Fruit fly (Drosophila melanogaster) whole organism, embryonic: Measurements from ENCODE around the gene CG34298.

Source experiments
- CG1024 ChIP-seq: fragments of 200-800 bp; sonication (Bioruptor generic); IDR thresholded peaks from 2 replicates; pipeline ENCODE4 v1.3.6; 2022; ENCODE audit warnings: missing biosample characterization, missing genetic modification characterization
- CG10366 ChIP-seq: fragments of 200-800 bp; sonication (Bioruptor generic); IDR thresholded peaks from 2 replicates; pipeline ENCODE4 v1.3.6; 2022; ENCODE audit warnings: missing biosample characterization, missing genetic modification characterization
- CG10979 ChIP-seq: fragments of 200-800 bp; sonication (Bioruptor generic); optimal IDR thresholded peaks from 2 replicates; lab custom pipeline; 2018; ENCODE audit warnings: missing biosample characterization, mild to moderate bottlenecking, missing genetic modification characterization, moderate library complexity
- CG12071 ChIP-seq: fragments of 200-800 bp; sonication (Bioruptor generic); optimal IDR thresholded peaks from 3 replicates; lab custom pipeline; 2018; ENCODE audit warnings: missing biosample characterization, mild to moderate bottlenecking, missing genetic modification characterization
- CG12236 ChIP-seq: fragments of 200-800 bp; sonication (Bioruptor generic); optimal IDR thresholded peaks from 2 replicates; lab custom pipeline; 2016; ENCODE audit warnings: missing biosample characterization, missing genetic modification characterization
- CG12391 ChIP-seq: fragments of 200-800 bp; sonication (Bioruptor generic); optimal IDR thresholded peaks from 3 replicates; lab custom pipeline; 2018; ENCODE audit warnings: missing biosample characterization, mild to moderate bottlenecking, missing genetic modification characterization, moderate library complexity
- CG14014 ChIP-seq: fragments of 200-800 bp; sonication (Bioruptor generic); IDR thresholded peaks from 2 replicates; pipeline ENCODE4 v1.3.6; 2022; ENCODE audit warnings: missing biosample characterization, missing genetic modification characterization
- CG15269 ChIP-seq: fragments of 200-800 bp; sonication (Bioruptor generic); optimal IDR thresholded peaks from 2 replicates; lab custom pipeline; 2018; ENCODE audit warnings: missing biosample characterization, mild to moderate bottlenecking, missing genetic modification characterization, moderate library complexity
- CG16779 ChIP-seq: fragments of 200-800 bp; sonication (Bioruptor generic); IDR thresholded peaks from 2 replicates; pipeline ENCODE4 v1.3.6; 2022; ENCODE audit warnings: missing biosample characterization, missing genetic modification characterization
- CG17359 ChIP-seq: fragments of 200-800 bp; sonication (Bioruptor generic); optimal IDR thresholded peaks from 3 replicates; lab custom pipeline; 2018; ENCODE audit warnings: missing biosample characterization, mild to moderate bottlenecking, missing genetic modification characterization, moderate library complexity
- CG17361 ChIP-seq: fragments of 200-800 bp; sonication (Bioruptor generic); IDR thresholded peaks from 3 replicates; pipeline ENCODE4 v1.3.6; 2022; ENCODE audit warnings: missing biosample characterization, missing genetic modification characterization
- CG31365 ChIP-seq: fragments of 200-800 bp; sonication (Bioruptor generic); optimal IDR thresholded peaks from 2 replicates; lab custom pipeline; 2018; ENCODE audit warnings: missing biosample characterization, mild to moderate bottlenecking, missing genetic modification characterization
- CG8924 ChIP-seq: fragments of 200-800 bp; optimal IDR thresholded peaks from 3 replicates; lab custom pipeline; 2019; ENCODE audit warnings: missing biosample characterization, mild to moderate bottlenecking, missing genetic modification characterization, moderate library complexity
- CG9797 ChIP-seq: fragments of 200-800 bp; sonication (Bioruptor generic); optimal IDR thresholded peaks from 3 replicates; lab custom pipeline; 2018; ENCODE audit warnings: missing biosample characterization, mild to moderate bottlenecking, missing genetic modification characterization
- D ChIP-seq, 2 experiments: fragments of 200-800 bp in 1 of 2; fragments of >200 bp in 1 of 2; sonication (Bioruptor generic) in 1 of 2; optimal IDR thresholded peaks; 2 replicates in 1 of 2; 3 replicates in 1 of 2; lab custom pipeline; 2017; ENCODE audit warnings: mild to moderate bottlenecking in 1 of 2, missing biosample characterization in 1 of 2, missing genetic modification characterization in 1 of 2, missing genetic modification reagents in 1 of 2
- Dbx ChIP-seq: fragments of 200-800 bp; sonication (Bioruptor generic); IDR thresholded peaks from 3 replicates; pipeline ENCODE4 v1.3.6; 2022; ENCODE audit warnings: missing biosample characterization, missing genetic modification characterization
- Dref ChIP-seq: fragments of 200-800 bp; sonication (Bioruptor generic); IDR thresholded peaks from 2 replicates; pipeline ENCODE4 v1.3.6; 2022; ENCODE audit warnings: missing biosample characterization, missing genetic modification characterization
- Drgx ChIP-seq: fragments of 200-800 bp; sonication (Bioruptor generic); IDR thresholded peaks from 2 replicates; pipeline ENCODE4 v1.3.6; 2022; ENCODE audit warnings: missing biosample characterization, missing genetic modification characterization
- Ets97D ChIP-seq: fragments of 200-800 bp; sonication (Bioruptor generic); optimal IDR thresholded peaks from 3 replicates; lab custom pipeline; 2016; ENCODE audit warnings: missing biosample characterization, missing genetic modification characterization
- Hand ChIP-seq: fragments of 200-800 bp; sonication (Bioruptor generic); optimal IDR thresholded peaks from 2 replicates; lab custom pipeline; 2017; ENCODE audit warnings: mild to moderate bottlenecking, missing biosample characterization, missing genetic modification reagents, missing genetic modification characterization
- HmgD ChIP-seq: fragments of 200-800 bp; sonication (Bioruptor generic); optimal IDR thresholded peaks from 3 replicates; lab custom pipeline; 2016; ENCODE audit warnings: missing biosample characterization, missing genetic modification characterization
- Oli ChIP-seq: fragments of 200-800 bp; sonication (Bioruptor generic); optimal IDR thresholded peaks from 2 replicates; lab custom pipeline; 2018; ENCODE audit warnings: missing biosample characterization, mild to moderate bottlenecking, missing genetic modification characterization, moderate library complexity
- PHDP ChIP-seq: fragments of 200-800 bp; sonication (Bioruptor generic); optimal IDR thresholded peaks from 3 replicates; lab custom pipeline; 2018; ENCODE audit warnings: missing biosample characterization, mild to moderate bottlenecking, missing genetic modification characterization, moderate library complexity
- Side ChIP-seq: fragments of 200-800 bp; sonication (Bioruptor generic); optimal IDR thresholded peaks from 2 replicates; lab custom pipeline; 2016; ENCODE audit warnings: missing biosample characterization, missing genetic modification characterization
- Tbp ChIP-seq: fragments of >200 bp; optimal IDR thresholded peaks from 2 replicates; lab custom pipeline; 2018; ENCODE audit warnings: missing biosample characterization, missing genetic modification characterization
- aop ChIP-seq: fragments of 200-800 bp; sonication (Bioruptor generic); IDR thresholded peaks from 2 replicates; pipeline ENCODE4 v1.3.6; 2022; ENCODE audit warnings: missing biosample characterization, missing genetic modification characterization
- az2 ChIP-seq: fragments of 200-800 bp; sonication (Bioruptor generic); optimal IDR thresholded peaks from 3 replicates; lab custom pipeline; 2016; ENCODE audit warnings: missing biosample characterization, missing genetic modification characterization
- ci ChIP-seq: fragments of 200-800 bp; sonication (Bioruptor generic); IDR thresholded peaks from 3 replicates; pipeline ENCODE4 v1.3.6; 2022; ENCODE audit warnings: missing biosample characterization, missing genetic modification characterization
- dmrt11E ChIP-seq: fragments of 200-800 bp; sonication (Bioruptor generic); optimal IDR thresholded peaks from 3 replicates; lab custom pipeline; 2018; ENCODE audit warnings: missing biosample characterization, mild to moderate bottlenecking, missing genetic modification characterization, moderate library complexity
- fd102C ChIP-seq: fragments of 200-800 bp; sonication (Bioruptor generic); optimal IDR thresholded peaks from 2 replicates; lab custom pipeline; 2018; ENCODE audit warnings: missing biosample characterization, mild to moderate bottlenecking, missing genetic modification characterization, moderate library complexity
- fd96Cb ChIP-seq: fragments of 200-800 bp; sonication (Bioruptor generic); optimal IDR thresholded peaks from 2 replicates; lab custom pipeline; 2018; ENCODE audit warnings: missing biosample characterization, mild to moderate bottlenecking, missing genetic modification characterization, moderate library complexity
- lab ChIP-seq: fragments of 200-800 bp; sonication (Bioruptor generic); optimal IDR thresholded peaks from 3 replicates; lab custom pipeline; 2017; ENCODE audit warnings: missing biosample characterization, missing genetic modification characterization, mild to moderate bottlenecking, moderate library complexity, missing genetic modification reagents
- nau ChIP-seq: fragments of 200-800 bp; sonication (Bioruptor generic); optimal IDR thresholded peaks from 3 replicates; lab custom pipeline; 2017; ENCODE audit warnings: missing biosample characterization, mild to moderate bottlenecking, missing genetic modification characterization, missing genetic modification reagents
- nom ChIP-seq: fragments of 200-800 bp; sonication (Bioruptor generic); optimal IDR thresholded peaks from 2 replicates; lab custom pipeline; 2017; ENCODE audit warnings: missing biosample characterization, missing genetic modification characterization, mild to moderate bottlenecking, moderate library complexity, missing genetic modification reagents
- pita ChIP-seq: fragments of 200-800 bp; sonication (Bioruptor generic); optimal IDR thresholded peaks from 2 replicates; lab custom pipeline; 2017; ENCODE audit warnings: missing biosample characterization, mild to moderate bottlenecking, missing genetic modification characterization
- tap ChIP-seq: fragments of 200-800 bp; optimal IDR thresholded peaks from 3 replicates; lab custom pipeline; 2019; ENCODE audit warnings: missing biosample characterization, mild to moderate bottlenecking, missing genetic modification characterization, moderate library complexity
- unc-4 ChIP-seq: fragments of 200-800 bp; sonication (Bioruptor generic); IDR thresholded peaks from 2 replicates; pipeline ENCODE4 v1.3.6; 2022; ENCODE audit warnings: missing biosample characterization, missing genetic modification characterization; ENCODE audit not compliant: partially characterized antibody
- unpg ChIP-seq: fragments of 200-800 bp; sonication (Bioruptor generic); optimal IDR thresholded peaks from 3 replicates; lab custom pipeline; 2018; ENCODE audit warnings: missing biosample characterization, mild to moderate bottlenecking, missing genetic modification characterization, moderate library complexity
- z ChIP-seq: fragments of 200-800 bp; sonication (Bioruptor generic); IDR thresholded peaks from 3 replicates; pipeline ENCODE4 v1.3.6; 2022; ENCODE audit warnings: missing biosample characterization, missing genetic modification characterization

Gene CG34298

dm6 chr3R:30021009-30021408 lies 21.4 kb downstream of the CG34298 start (continued):
- TF ChIP-seq CG31365 (tag; lab: Kevin White, UChicago) = no peak
- TF ChIP-seq nau (GFP tag; lab: Kevin White, UChicago) = no peak
- peak; percentile 33 for TF ChIP-seq Oli
- TF ChIP-seq pita = no peak
- no peak for TF ChIP-seq CG12071 (GFP tag; lab: Kevin White, UChicago)
- peak; percentile 22 for TF ChIP-seq CG17359 (tag; lab: Kevin White, UChicago)
- no peak for TF ChIP-seq aop (GFP tag; lab: Robert Waterston, UW)
- TF ChIP-seq Tbp (GFP tag; lab: Kevin White, UChicago) = no peak
- no peak for TF ChIP-seq Dbx (GFP tag; lab: Robert Waterston, UW)
- no peak for TF ChIP-seq tap
- TF ChIP-seq HmgD (GFP tag; lab: Kevin White, UChicago) = no peak
- peak; percentile 8 for TF ChIP-seq CG8924
- TF ChIP-seq dmrt11E = peak; percentile 1
- peak; percentile 33 for TF ChIP-seq unpg (GFP tag; lab: Kevin White, UChicago)
- TF ChIP-seq CG12236 (GFP tag; lab: Kevin White, UChicago) = no peak
- no peak for TF ChIP-seq Ets97D (GFP tag; lab: Kevin White, UChicago)
- peak; percentile 16; the same call in 1 of the 2 replicates for TF ChIP-seq CG10366
- no peak for TF ChIP-seq CG1024 (GFP tag; lab: Robert Waterston, UW)
- peak; percentile 65 for TF ChIP-seq Drgx (GFP tag; lab: Robert Waterston, UW)
- TF ChIP-seq Dref = no peak
- no peak for TF ChIP-seq ci
- TF ChIP-seq Hand (GFP tag; lab: Kevin White, UChicago) = no peak
- TF ChIP-seq CG15269 (tag; lab: Kevin White, UChicago) = peak; percentile 32
- no peak for TF ChIP-seq Side (GFP tag; lab: Kevin White, UChicago)
- TF ChIP-seq az2 = peak; percentile 3
- TF ChIP-seq CG17361 (GFP tag; lab: Robert Waterston, UW) = 0 out of 3 replicates have a peak, but pooled peaks have one; percentile 16
- TF ChIP-seq fd96Cb (tag; lab: Kevin White, UChicago) = peak; percentile 43
- TF ChIP-seq CG16779 (GFP tag; lab: Robert Waterston, UW) = no peak
- no peak for TF ChIP-seq CG9797
- TF ChIP-seq PHDP (tag; lab: Kevin White, UChicago) = no peak
- TF ChIP-seq unc-4 (GFP tag; lab: Robert Waterston, UW) = no peak
- TF ChIP-seq CG12391 = peak; percentile 30
- no peak for TF ChIP-seq fd102C (GFP tag; lab: Kevin White, UChicago)
- no peak for TF ChIP-seq D (optimal IDR thresholded peaks at IDR 0.05; lab: Kevin White, UChicago)
- peak; percentile 17 for TF ChIP-seq D (GFP tag; optimal IDR thresholded peaks at IDR 0.05; lab: Kevin White, UChicago)
- TF ChIP-seq z (GFP tag; lab: Robert Waterston, UW) = no peak
- TF ChIP-seq CG10979 (tag; lab: Kevin White, UChicago) = peak; percentile 10
- peak; percentile 13 for TF ChIP-seq lab (GFP tag; lab: Kevin White, UChicago)
- TF ChIP-seq nom (GFP tag; lab: Kevin White, UChicago) = no peak
- 0 out of 2 replicates have a peak, but pooled peaks have one; percentile 27 for TF ChIP-seq CG14014 (GFP tag; lab: Robert Waterston, UW)
